Fruit fly (Drosophila melanogaster): ENCODE results near the gene Chc.
A peak's percentile ranks its signal among the peaks of the same experiment; 100 is the strongest.

Chc gene

dm6 chrX:15852815-15853542 is 17.7 kb upstream of the Chc start, which contains the start of the genes UBL3 and CG15914 (continued):
- TF ChIP-seq bigmax (GFP tag; optimal IDR thresholded peaks at IDR 0.05) = no peak
- peak; percentile 10 for TF ChIP-seq Myb (GFP tag; optimal IDR thresholded peaks at IDR 0.05)
- TF ChIP-seq MESR4 (GFP tag; optimal IDR thresholded peaks at IDR 0.05) = peak; percentile 80
- TF ChIP-seq lola (GFP tag; optimal IDR thresholded peaks at IDR 0.05) = peak in 1 of 3 experiments; percentile 4
- no peak for TF ChIP-seq CG32772 (GFP tag; IDR thresholded peaks at IDR 0.05)
- 0 out of 2 replicates have a peak, but pooled peaks have one; percentile 34 for TF ChIP-seq unc-4 (GFP tag; IDR thresholded peaks at IDR 0.05; ENCODE audit: partially characterized antibody)
- no peak for TF ChIP-seq dpn (GFP tag; optimal IDR thresholded peaks at IDR 0.05)
- no peak for TF ChIP-seq CG4730 (GFP tag; IDR thresholded peaks at IDR 0.05)
- TF ChIP-seq chinmo (GFP tag; IDR thresholded peaks at IDR 0.05; ENCODE audit: partially characterized antibody) = 0 out of 4 replicates have a peak, but pooled peaks have one; percentile 59
- TF ChIP-seq Dref (GFP tag; IDR thresholded peaks at IDR 0.05) = peak; percentile 32
- no peak for TF ChIP-seq CG7963 (GFP tag; IDR thresholded peaks at IDR 0.05; ENCODE audit: partially characterized antibody)
- no peak for TF ChIP-seq wek (GFP tag; optimal IDR thresholded peaks at IDR 0.05)
- TF ChIP-seq Max (GFP tag; optimal IDR thresholded peaks at IDR 0.05) = peak; percentile 24
- no peak for TF ChIP-seq dmrt99B (tag; optimal IDR thresholded peaks at IDR 0.05)
- peak; percentile 39 for TF ChIP-seq CG9727 (GFP tag; optimal IDR thresholded peaks at IDR 0.05)
- TF ChIP-seq CG16813 (GFP tag; IDR thresholded peaks at IDR 0.05; ENCODE audit: partially characterized antibody) = 0 out of 3 replicates have a peak, but pooled peaks have one; percentile 7
- TF ChIP-seq CG12299 (tag; optimal IDR thresholded peaks at IDR 0.05) = peak; percentile 55
- TF ChIP-seq CG15479 (GFP tag; optimal IDR thresholded peaks at IDR 0.05) = peak; percentile 98
- TF ChIP-seq CG34422 (GFP tag; IDR thresholded peaks at IDR 0.05) = no peak
- peak; percentile 15 for TF ChIP-seq nom (GFP tag; optimal IDR thresholded peaks at IDR 0.05)
- peak in 1 of 3 experiments; percentile 13 for TF ChIP-seq Stat92E (GFP tag; optimal IDR thresholded peaks at IDR 0.05)
- TF ChIP-seq CG13424 (tag; optimal IDR thresholded peaks at IDR 0.05) = peak; percentile 6
- no peak for TF ChIP-seq toy (GFP tag; IDR thresholded peaks at IDR 0.05)
- no peak for TF ChIP-seq CG10565 (GFP tag; optimal IDR thresholded peaks at IDR 0.05)
- peak; percentile 91 for TF ChIP-seq sqz (GFP tag; optimal IDR thresholded peaks at IDR 0.05)
- peak; percentile 13 for TF ChIP-seq Ets97D (GFP tag; optimal IDR thresholded peaks at IDR 0.05)
- TF ChIP-seq Hr78 (GFP tag; optimal IDR thresholded peaks at IDR 0.05) = no peak
- TF ChIP-seq otp (GFP tag; IDR thresholded peaks at IDR 0.05) = no peak
- TF ChIP-seq HLH54F (GFP tag; optimal IDR thresholded peaks at IDR 0.05) = no peak
- peak; percentile 58 for TF ChIP-seq HmgZ (tag; optimal IDR thresholded peaks at IDR 0.05)
- TF ChIP-seq CG32767 (GFP tag; IDR thresholded peaks at IDR 0.05) = peak; percentile 92
- TF ChIP-seq sens-2 (GFP tag; IDR thresholded peaks at IDR 0.05) = no peak
- peak; percentile 57 for TF ChIP-seq phol (tag; optimal IDR thresholded peaks at IDR 0.05)
- TF ChIP-seq ewg (GFP tag; optimal IDR thresholded peaks at IDR 0.05) = peak; percentile 60
- TF ChIP-seq nerfin-1 (tag; optimal IDR thresholded peaks at IDR 0.05) = peak; percentile 82
- TF ChIP-seq Dll (GFP tag; IDR thresholded peaks at IDR 0.05; ENCODE audit: partially characterized antibody) = 0 out of 4 replicates have a peak, but pooled peaks have one; percentile 32
- peak; percentile 76 for TF ChIP-seq sens (GFP tag)
- TF ChIP-seq Drgx (GFP tag; IDR thresholded peaks at IDR 0.05) = no peak
- peak; percentile 34 for TF ChIP-seq CG10267 (tag; optimal IDR thresholded peaks at IDR 0.05)
- peak; percentile 57 for TF ChIP-seq CG12391 (tag; optimal IDR thresholded peaks at IDR 0.05)

All from whole organism, embryonic.